Worm (Caenorhabditis elegans) whole organism, early embryonic: Measurements from ENCODE around the gene erp-44.3.

Experiments
- aly-1 ChIP-seq: sonication (generic microtip); optimal IDR thresholded peaks from 2 replicates; lab custom pipeline; 2016; ENCODE audit warnings: missing genetic modification characterization, missing compliant biosample characterization
- ama-1 ChIP-seq: fragments of 150-350 bp; optimal IDR thresholded peaks from 2 replicates; lab custom pipeline; 2014
- tbx-37 ChIP-seq: fragments of 200-800 bp; sonication (Bioruptor generic); conservative IDR thresholded peaks from 2 replicates; pipeline ENCODE4 v1.3.6; 2022; ENCODE audit warnings: missing genetic modification reagents, missing genetic modification characterization, missing compliant biosample characterization

DNA sequence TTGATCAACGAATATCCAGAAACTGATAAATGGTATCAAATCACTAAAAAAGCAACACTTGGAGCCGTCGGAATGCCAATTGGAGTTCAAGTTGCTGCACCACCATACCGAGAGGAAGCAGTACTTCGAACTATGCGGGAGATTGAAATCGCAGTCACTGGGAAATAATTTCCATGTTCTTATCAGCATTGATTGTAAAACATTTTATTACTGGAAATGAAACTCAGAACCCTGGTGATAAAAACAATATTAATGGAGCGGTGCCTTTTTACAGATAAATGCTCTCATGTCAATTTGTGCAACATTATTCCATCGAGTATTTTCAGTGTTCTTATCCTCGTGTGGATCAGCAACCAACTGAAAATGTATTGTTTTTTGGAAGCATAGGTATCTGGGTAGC is 39.3 kb downstream of the erp-44.3 start:
- no peak for TF ChIP-seq ama-1 (lab: Kevin White, UChicago)
- TF ChIP-seq tbx-37 (GFP tag; lab: Robert Waterston, UW), result no peak
- TF ChIP-seq aly-1 (tag; lab: Kevin White, UChicago), result no peak
